Fruit fly (Drosophila melanogaster) whole organism, embryonic: ENCODE data around the gene meep.
A peak's percentile ranks its signal among the peaks of the same experiment; 100 is the strongest.

Experiments used
- Awh ChIP-seq: fragments of 200-800 bp; sonication (Bioruptor generic); IDR thresholded peaks from 2 replicates; pipeline ENCODE4, ENCODE4 v1.3.6; 2022; ENCODE audit warnings: missing biosample characterization, missing genetic modification characterization
- BEAF-32 ChIP-seq: fragments of 200-800 bp; sonication (Bioruptor generic); optimal IDR thresholded peaks from 3 replicates; lab custom pipeline; 2017; ENCODE audit warnings: missing biosample characterization, missing genetic modification characterization, mild to moderate bottlenecking, moderate library complexity, missing genetic modification reagents
- CG10209 ChIP-seq: fragments of 200-800 bp; sonication (Bioruptor generic); optimal IDR thresholded peaks from 3 replicates; lab custom pipeline; 2017; ENCODE audit warnings: missing biosample characterization, mild to moderate bottlenecking, missing genetic modification characterization, missing genetic modification reagents
- CG10543 ChIP-seq: fragments of 200-800 bp; sonication (Bioruptor generic); optimal IDR thresholded peaks from 3 replicates; lab custom pipeline; 2017; ENCODE audit warnings: missing biosample characterization, mild to moderate bottlenecking, missing genetic modification characterization, moderate library complexity
- CG11398 ChIP-seq: fragments of 200-800 bp; sonication (Bioruptor generic); optimal IDR thresholded peaks from 2 replicates; lab custom pipeline; 2016; ENCODE audit warnings: missing biosample characterization, missing genetic modification characterization
- CG14860 ChIP-seq: fragments of 200-800 bp; sonication (Bioruptor generic); IDR thresholded peaks from 3 replicates; pipeline ENCODE4 v1.3.6; 2022; ENCODE audit warnings: missing biosample characterization, missing genetic modification characterization; ENCODE audit not compliant: partially characterized antibody
- CG14965 ChIP-seq: fragments of 200-800 bp; sonication (Bioruptor generic); optimal IDR thresholded peaks from 2 replicates; lab custom pipeline; 2016; ENCODE audit warnings: missing biosample characterization, missing genetic modification characterization, borderline replicate concordance
- CG15601 ChIP-seq: fragments of 200-800 bp; sonication (Bioruptor generic); optimal IDR thresholded peaks from 3 replicates; lab custom pipeline; 2019; ENCODE audit warnings: missing biosample characterization, mild to moderate bottlenecking, missing genetic modification characterization, moderate library complexity
- CG18262 ChIP-seq: fragments of 200-800 bp; optimal IDR thresholded peaks from 3 replicates; lab custom pipeline; 2019; ENCODE audit warnings: missing biosample characterization, mild to moderate bottlenecking, missing genetic modification characterization, moderate library complexity
- CG2129 ChIP-seq: fragments of 200-800 bp; sonication (Bioruptor generic); IDR thresholded peaks from 2 replicates; pipeline ENCODE4 v1.3.6; 2022; ENCODE audit warnings: missing biosample characterization, missing genetic modification characterization; ENCODE audit not compliant: partially characterized antibody
- CG2202 ChIP-seq: fragments of 200-800 bp; sonication (Bioruptor generic); optimal IDR thresholded peaks from 2 replicates; lab custom pipeline; 2018; ENCODE audit warnings: missing biosample characterization, mild to moderate bottlenecking, missing genetic modification characterization
- CG2678 ChIP-seq: fragments of 200-800 bp; sonication (Bioruptor generic); optimal IDR thresholded peaks from 3 replicates; lab custom pipeline; 2019; ENCODE audit warnings: missing biosample characterization, mild to moderate bottlenecking, missing genetic modification characterization, moderate library complexity
- CG2889 ChIP-seq: fragments of 200-800 bp; sonication (Bioruptor generic); IDR thresholded peaks from 3 replicates; pipeline ENCODE4 v1.3.6; 2022; ENCODE audit warnings: missing biosample characterization, missing genetic modification characterization
- CG30403 ChIP-seq: fragments of 200-800 bp; sonication (Bioruptor generic); optimal IDR thresholded peaks from 3 replicates; lab custom pipeline; 2016; ENCODE audit warnings: missing biosample characterization, missing genetic modification characterization
- CG33557 ChIP-seq: fragments of 200-800 bp; sonication (Bioruptor generic); optimal IDR thresholded peaks from 2 replicates; lab custom pipeline; 2019; ENCODE audit warnings: missing biosample characterization, mild to moderate bottlenecking, missing genetic modification characterization, moderate library complexity
- CG3407 ChIP-seq: fragments of 200-800 bp; sonication (Bioruptor generic); optimal IDR thresholded peaks from 2 replicates; lab custom pipeline; 2018; ENCODE audit warnings: missing biosample characterization, mild to moderate bottlenecking, missing genetic modification characterization
- CG3726 ChIP-seq: fragments of 200-800 bp; sonication (Bioruptor generic); IDR thresholded peaks from 3 replicates; pipeline ENCODE4, ENCODE4 v1.3.6; 2022; ENCODE audit warnings: missing biosample characterization, missing genetic modification characterization
- CG4404 ChIP-seq: fragments of 200-800 bp; sonication (Bioruptor generic); IDR thresholded peaks from 2 replicates; pipeline ENCODE4 v1.3.6; 2022; ENCODE audit warnings: missing biosample characterization, missing genetic modification characterization
- CG7556 ChIP-seq: fragments of 200-800 bp; sonication (Bioruptor generic); optimal IDR thresholded peaks from 2 replicates; lab custom pipeline; 2017; ENCODE audit warnings: missing biosample characterization, mild to moderate bottlenecking, missing genetic modification characterization
- CG7745 ChIP-seq: fragments of 200-800 bp; sonication (Bioruptor generic); optimal IDR thresholded peaks from 2 replicates; lab custom pipeline; 2018; ENCODE audit warnings: missing biosample characterization, mild to moderate bottlenecking, missing genetic modification characterization, moderate library complexity
- CG8388 ChIP-seq: fragments of 200-800 bp; sonication (Bioruptor generic); optimal IDR thresholded peaks from 2 replicates; lab custom pipeline; 2019; ENCODE audit warnings: missing biosample characterization, mild to moderate bottlenecking, missing genetic modification characterization, moderate library complexity
- D ChIP-seq, 2 experiments: fragments of 200-800 bp in 1 of 2; fragments of >200 bp in 1 of 2; sonication (Bioruptor generic) in 1 of 2; optimal IDR thresholded peaks; 2 replicates in 1 of 2; 3 replicates in 1 of 2; lab custom pipeline; 2017; ENCODE audit warnings: mild to moderate bottlenecking in 1 of 2, missing biosample characterization in 1 of 2, missing genetic modification characterization in 1 of 2, missing genetic modification reagents in 1 of 2
- D19A ChIP-seq: fragments of 200-800 bp; optimal IDR thresholded peaks from 3 replicates; lab custom pipeline; 2019; ENCODE audit warnings: missing biosample characterization, mild to moderate bottlenecking, missing genetic modification characterization, moderate library complexity
- Dip2 ChIP-seq: fragments of 200-800 bp; sonication (Bioruptor generic); IDR thresholded peaks from 2 replicates; pipeline ENCODE4 v1.3.6; 2022; ENCODE audit warnings: missing biosample characterization, missing genetic modification characterization
- Dref ChIP-seq: fragments of 200-800 bp; sonication (Bioruptor generic); IDR thresholded peaks from 2 replicates; pipeline ENCODE4 v1.3.6; 2022; ENCODE audit warnings: missing biosample characterization, missing genetic modification characterization
- Drgx ChIP-seq: fragments of 200-800 bp; sonication (Bioruptor generic); IDR thresholded peaks from 2 replicates; pipeline ENCODE4 v1.3.6; 2022; ENCODE audit warnings: missing biosample characterization, missing genetic modification characterization
- E2f1 ChIP-seq: fragments of 200-800 bp; sonication (Bioruptor generic); IDR thresholded peaks from 2 replicates; pipeline ENCODE4 v1.3.6; 2022; ENCODE audit warnings: missing biosample characterization, missing genetic modification characterization
- HLH3B ChIP-seq: fragments of 200-800 bp; sonication (Bioruptor generic); IDR thresholded peaks from 2 replicates; pipeline ENCODE4 v1.3.6; 2022; ENCODE audit warnings: missing biosample characterization, missing genetic modification characterization
- HLH4C ChIP-seq: fragments of 200-800 bp; sonication (Bioruptor generic); IDR thresholded peaks from 3 replicates; pipeline ENCODE4 v1.3.6; 2022; ENCODE audit warnings: missing biosample characterization, missing genetic modification characterization; ENCODE audit not compliant: partially characterized antibody
- Hmr ChIP-seq: fragments of 200-800 bp; sonication (Bioruptor generic); optimal IDR thresholded peaks from 3 replicates; lab custom pipeline; 2017; ENCODE audit warnings: mild to moderate bottlenecking, missing biosample characterization, missing genetic modification reagents, missing genetic modification characterization
- Hsf ChIP-seq: fragments of 200-800 bp; sonication (Bioruptor generic); optimal IDR thresholded peaks from 3 replicates; lab custom pipeline; 2016; ENCODE audit warnings: missing biosample characterization, missing genetic modification characterization
- Mad ChIP-seq: fragments of 200-800 bp; sonication (Bioruptor generic); optimal IDR thresholded peaks from 2 replicates; lab custom pipeline; 2016; ENCODE audit warnings: missing biosample characterization, missing genetic modification characterization
- Myb ChIP-seq: fragments of 200-800 bp; sonication (Bioruptor generic); optimal IDR thresholded peaks from 2 replicates; lab custom pipeline; 2016; ENCODE audit warnings: missing biosample characterization, missing genetic modification characterization
- Ptx1 ChIP-seq: fragments of 200-800 bp; sonication (Bioruptor generic); IDR thresholded peaks from 2 replicates; pipeline ENCODE4 v1.3.6; 2022; ENCODE audit warnings: missing biosample characterization, missing genetic modification characterization
- Sin3A ChIP-seq: fragments of >200 bp; optimal IDR thresholded peaks from 2 replicates; lab custom pipeline; 2018
- Six4 ChIP-seq: fragments of 200-800 bp; sonication (Bioruptor generic); optimal IDR thresholded peaks from 2 replicates; lab custom pipeline; 2016; ENCODE audit warnings: missing biosample characterization, missing genetic modification characterization
- Sry-β ChIP-seq: fragments of 200-800 bp; sonication (Bioruptor generic); optimal IDR thresholded peaks from 2 replicates; lab custom pipeline; 2018; ENCODE audit warnings: missing biosample characterization, mild to moderate bottlenecking, missing genetic modification characterization, moderate library complexity
- Vsx1 ChIP-seq: fragments of 200-800 bp; sonication (Bioruptor generic); optimal IDR thresholded peaks from 2 replicates; lab custom pipeline; 2017; ENCODE audit warnings: missing biosample characterization, mild to moderate bottlenecking, missing genetic modification characterization, missing genetic modification reagents
- amos ChIP-seq: fragments of 200-800 bp; sonication (Bioruptor generic); IDR thresholded peaks from 2 replicates; pipeline ENCODE4 v1.3.6; 2022; ENCODE audit warnings: missing biosample characterization, missing genetic modification characterization; ENCODE audit not compliant: partially characterized antibody
- ash1 ChIP-seq: fragments of 200-800 bp; sonication (Bioruptor generic); optimal IDR thresholded peaks from 2 replicates; lab custom pipeline; 2018; ENCODE audit warnings: missing biosample characterization, mild to moderate bottlenecking, missing genetic modification characterization
- bab2 ChIP-seq: fragments of 200-800 bp; sonication (Bioruptor generic); optimal IDR thresholded peaks from 2 replicates; lab custom pipeline; 2016; ENCODE audit warnings: missing biosample characterization, missing genetic modification characterization
- cato ChIP-seq: fragments of 200-800 bp; sonication (Bioruptor generic); optimal IDR thresholded peaks from 2 replicates; lab custom pipeline; 2016; ENCODE audit warnings: missing biosample characterization, missing genetic modification characterization, borderline replicate concordance
- crol ChIP-seq: fragments of 200-800 bp; sonication (Bioruptor generic); IDR thresholded peaks from 2 replicates; pipeline ENCODE4 v1.3.6; 2022; ENCODE audit warnings: missing biosample characterization, missing genetic modification characterization
- dmrt99B ChIP-seq: fragments of 200-800 bp; sonication (Bioruptor generic); optimal IDR thresholded peaks from 2 replicates; lab custom pipeline; 2018; ENCODE audit warnings: missing biosample characterization, mild to moderate bottlenecking, missing genetic modification characterization, moderate library complexity
- emc ChIP-seq: fragments of 200-800 bp; sonication (Bioruptor generic); optimal IDR thresholded peaks from 2 replicates; lab custom pipeline; 2016; ENCODE audit warnings: missing biosample characterization, missing genetic modification characterization
- fd96Cb ChIP-seq: fragments of 200-800 bp; sonication (Bioruptor generic); optimal IDR thresholded peaks from 2 replicates; lab custom pipeline; 2018; ENCODE audit warnings: missing biosample characterization, mild to moderate bottlenecking, missing genetic modification characterization, moderate library complexity
- gcm2 ChIP-seq: fragments of 200-800 bp; sonication (Bioruptor generic); optimal IDR thresholded peaks from 2 replicates; lab custom pipeline; 2016; ENCODE audit warnings: missing biosample characterization, missing genetic modification characterization
- grn ChIP-seq: fragments of 200-800 bp; sonication (Bioruptor generic); optimal IDR thresholded peaks from 3 replicates; lab custom pipeline; 2017; ENCODE audit warnings: missing biosample characterization, missing genetic modification characterization
- phol ChIP-seq: fragments of 200-800 bp; sonication (Bioruptor generic); optimal IDR thresholded peaks from 3 replicates; lab custom pipeline; 2018; ENCODE audit warnings: missing biosample characterization, mild to moderate bottlenecking, missing genetic modification characterization, moderate library complexity
- sim ChIP-seq: fragments of 200-800 bp; sonication (Bioruptor generic); IDR thresholded peaks from 2 replicates; pipeline ENCODE4 v1.3.6; 2022; ENCODE audit warnings: missing biosample characterization, missing genetic modification characterization
- tap ChIP-seq: fragments of 200-800 bp; optimal IDR thresholded peaks from 3 replicates; lab custom pipeline; 2019; ENCODE audit warnings: missing biosample characterization, mild to moderate bottlenecking, missing genetic modification characterization, moderate library complexity

meep gene

DNA sequence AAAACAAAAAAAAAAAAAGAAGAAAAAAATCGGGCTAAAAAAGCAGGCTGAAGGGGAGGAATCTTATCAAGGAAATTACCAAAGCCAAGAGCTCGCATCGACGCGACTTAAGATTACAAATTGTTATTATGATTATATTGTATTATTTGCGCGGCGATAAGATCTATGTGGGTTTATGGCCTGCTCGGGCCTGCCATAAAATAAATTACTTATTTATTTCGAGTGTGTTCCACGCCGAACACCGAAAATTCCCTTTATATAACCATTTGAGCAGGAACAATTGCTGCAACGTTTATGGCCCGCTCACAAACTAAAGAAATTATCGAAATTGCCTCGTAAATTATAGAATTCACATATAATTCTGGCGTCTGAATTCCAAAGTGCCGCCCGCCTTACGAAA is 33.2 kb downstream of the meep start (continued):
- TF ChIP-seq CG18262 (tag; lab: Kevin White, UChicago) (no peak), CG33557 (GFP tag; lab: Kevin White, UChicago) (no peak), Ptx1 (GFP tag; lab: Robert Waterston, UW) (no peak), CG14860 (GFP tag; lab: Robert Waterston, UW) (no peak), Myb (no peak), CG2889 (GFP tag; lab: Robert Waterston, UW) (no peak), CG11398 (GFP tag; lab: Kevin White, UChicago) (no peak), Awh (no peak), CG2202 (tag; lab: Kevin White, UChicago) (no peak), CG7556 (GFP tag; lab: Kevin White, UChicago) (no peak), HLH4C (no peak), CG8388 (GFP tag; lab: Kevin White, UChicago) (peak; percentile 10), Sin3A (lab: Kevin White, UChicago) (no peak), amos (GFP tag; lab: Robert Waterston, UW) (no peak), bab2 (GFP tag; lab: Kevin White, UChicago) (no peak), grn (GFP tag; lab: Kevin White, UChicago) (peak; percentile 65), tap (peak; percentile 7), CG2678 (tag; lab: Kevin White, UChicago) (peak; percentile 59), Hsf (GFP tag; lab: Kevin White, UChicago) (no peak), Sry-β (no peak), Hmr (GFP tag; lab: Kevin White, UChicago) (peak; percentile 32), ash1 (GFP tag; lab: Kevin White, UChicago) (no peak), sim (GFP tag; lab: Robert Waterston, UW) (no peak), Vsx1 (GFP tag; lab: Kevin White, UChicago) (peak; percentile 6), Dip2 (GFP tag; lab: Robert Waterston, UW) (no peak), phol (no peak), CG7745 (tag; lab: Kevin White, UChicago) (no peak), CG3407 (no peak), Dref (GFP tag; lab: Robert Waterston, UW) (no peak), CG15601 (tag; lab: Kevin White, UChicago) (peak; percentile 2), emc (GFP tag; lab: Kevin White, UChicago) (no peak), crol (GFP tag; lab: Robert Waterston, UW) (no peak), CG30403 (GFP tag; lab: Kevin White, UChicago) (no peak), D (optimal IDR thresholded peaks at IDR 0.05; lab: Kevin White, UChicago) (no peak), D (GFP tag; optimal IDR thresholded peaks at IDR 0.05; lab: Kevin White, UChicago) (no peak), fd96Cb (tag; lab: Kevin White, UChicago) (no peak), BEAF-32 (GFP tag; lab: Kevin White, UChicago) (no peak), cato (no peak), CG10543 (peak; percentile 45), dmrt99B (tag; lab: Kevin White, UChicago) (peak; percentile 19), gcm2 (GFP tag; lab: Kevin White, UChicago) (no peak), CG14965 (no peak), HLH3B (no peak), E2f1 (no peak), CG10209 (GFP tag; lab: Kevin White, UChicago) (no peak), CG2129 (no peak), Drgx (no peak), D19A (tag; lab: Kevin White, UChicago) (no peak), CG4404 (GFP tag; lab: Robert Waterston, UW) (no peak), Mad (GFP tag; lab: Kevin White, UChicago) (no peak), Six4 (no peak), CG3726 (GFP tag; lab: Robert Waterston, UW) (no peak)
